Worm (Caenorhabditis elegans) whole organism, L4 larva: ENCODE data around the gene F58B4.5.

Experiments
- D1046.2 ChIP-seq: fragments of 200-800 bp; sonication (Bioruptor generic); IDR thresholded peaks from 2 replicates; pipeline ENCODE4 v1.3.6; 2022; ENCODE audit warnings: missing genetic modification characterization, missing compliant biosample characterization
- F10B5.3 ChIP-seq: sonication (generic microtip); optimal IDR thresholded peaks from 2 replicates; lab custom pipeline; 2016; ENCODE audit warnings: mild to moderate bottlenecking, missing genetic modification characterization, missing compliant biosample characterization
- F26F4.8 ChIP-seq: fragments of 200-800 bp; sonication (Bioruptor generic); conservative IDR thresholded peaks from 2 replicates; pipeline ENCODE4 v1.3.6; 2022; ENCODE audit warnings: missing genetic modification characterization, missing compliant biosample characterization
- F49E8.2 ChIP-seq: sonication (generic microtip); optimal IDR thresholded peaks from 2 replicates; lab custom pipeline; 2016; ENCODE audit warnings: missing compliant biosample characterization, mild to moderate bottlenecking, missing genetic modification characterization, borderline replicate concordance
- R02D3.7 ChIP-seq: fragments of 150-350 bp; sonication (generic microtip); optimal IDR thresholded peaks from 3 replicates; lab custom pipeline; 2014; ENCODE audit warnings: missing biosample characterization, missing genetic modification characterization
- T20F7.1 ChIP-seq: fragments of 200-800 bp; sonication (Bioruptor generic); optimal IDR thresholded peaks from 2 replicates; lab custom pipeline; 2018; ENCODE audit warnings: mild to moderate bottlenecking, missing genetic modification characterization, missing compliant biosample characterization
- T26A8.4 ChIP-seq: fragments of 200-800 bp; sonication (Bioruptor generic); IDR thresholded peaks from 2 replicates; pipeline ENCODE4 v1.3.6; 2022; ENCODE audit warnings: missing genetic modification characterization, missing compliant biosample characterization
- ZK546.5 ChIP-seq, 2 experiments: sonication (generic microtip); optimal IDR thresholded peaks; 2 replicates each; lab custom pipeline; 2017; ENCODE audit warnings: missing biosample characterization in 2 of 2, missing genetic modification characterization in 2 of 2
- aha-1 ChIP-seq: fragments of 150-350 bp; peaks from one replicate; lab custom pipeline; 2014; ENCODE audit warnings: missing biosample characterization, missing genetic modification characterization
- ceh-44 ChIP-seq: fragments of 200-800 bp; sonication (Bioruptor generic); IDR thresholded peaks from 2 replicates; pipeline ENCODE4 v1.3.6; 2022; ENCODE audit warnings: missing genetic modification reagents, missing genetic modification characterization, missing compliant biosample characterization
- ceh-62 ChIP-seq: sonication (generic microtip); optimal IDR thresholded peaks from 2 replicates; lab custom pipeline; 2017; ENCODE audit warnings: missing biosample characterization, missing genetic modification characterization
- ces-1 ChIP-seq: fragments of 150-350 bp; sonication (generic microtip); optimal IDR thresholded peaks from 4 replicates; lab custom pipeline; 2014; ENCODE audit warnings: missing biosample characterization, missing genetic modification reagents, missing genetic modification characterization
- daf-16 ChIP-seq, 3 experiments: sonication (generic microtip); optimal IDR thresholded peaks; 2 replicates each; lab custom pipeline; 2016 to 2017; ENCODE audit warnings: missing genetic modification characterization in 3 of 3, missing genetic modification reagents in 3 of 3, mild to moderate bottlenecking in 2 of 3, missing compliant biosample characterization in 2 of 3, missing biosample characterization in 1 of 3, moderate library complexity in 1 of 3
- daf-8 ChIP-seq: fragments of 200-800 bp; sonication (Bioruptor generic); IDR thresholded peaks from 2 replicates; pipeline ENCODE4 v1.3.6; 2022; ENCODE audit warnings: missing genetic modification characterization, missing compliant biosample characterization
- dmd-8 ChIP-seq: fragments of 200-800 bp; sonication (Bioruptor generic); IDR thresholded peaks from 2 replicates; pipeline ENCODE4 v1.3.6; 2022; ENCODE audit warnings: missing genetic modification characterization, missing compliant biosample characterization
- duxl-1 ChIP-seq: sonication (generic microtip); optimal IDR thresholded peaks from 2 replicates; lab custom pipeline; 2016; ENCODE audit warnings: mild to moderate bottlenecking, missing genetic modification characterization, moderate library complexity, missing compliant biosample characterization; ENCODE audit not compliant: poor library complexity
- dve-1 ChIP-seq: sonication (generic microtip); optimal IDR thresholded peaks from 2 replicates; lab custom pipeline; 2017; ENCODE audit warnings: antibody characterized with exemption, mild to moderate bottlenecking, missing genetic modification characterization, missing compliant biosample characterization; ENCODE audit not compliant: insufficient read depth
- egl-27 ChIP-seq: sonication (generic microtip); optimal IDR thresholded peaks from 3 replicates; lab custom pipeline; 2017; ENCODE audit warnings: missing biosample characterization, missing genetic modification reagents, missing genetic modification characterization
- fkh-10 ChIP-seq: fragments of 150-350 bp; optimal IDR thresholded peaks from 2 replicates; lab custom pipeline; 2014; ENCODE audit warnings: missing biosample characterization, missing genetic modification reagents, missing genetic modification characterization
- gei-8 ChIP-seq: fragments of 200-800 bp; sonication (Bioruptor generic); optimal IDR thresholded peaks from 2 replicates; lab custom pipeline; 2018; ENCODE audit warnings: mild to moderate bottlenecking, missing genetic modification characterization, missing compliant biosample characterization
- hlh-11 ChIP-seq: fragments of 200-800 bp; sonication (Bioruptor generic); optimal IDR thresholded peaks from 2 replicates; lab custom pipeline; 2018; ENCODE audit warnings: mild to moderate bottlenecking, missing genetic modification characterization, missing compliant biosample characterization
- lin-15B ChIP-seq: fragments of 150-350 bp; sonication (generic microtip); optimal IDR thresholded peaks from 3 replicates; lab custom pipeline; 2014; ENCODE audit warnings: missing biosample characterization, missing genetic modification characterization
- lin-29 ChIP-seq: fragments of 200-800 bp; sonication (Bioruptor generic); IDR thresholded peaks from 2 replicates; pipeline ENCODE4 v1.3.6; 2022; ENCODE audit warnings: missing genetic modification reagents, missing genetic modification characterization, missing compliant biosample characterization
- lin-38 ChIP-seq: fragments of 200-800 bp; sonication (Bioruptor generic); IDR thresholded peaks from 2 replicates; pipeline ENCODE4 v1.3.6; 2022; ENCODE audit warnings: missing genetic modification reagents, missing genetic modification characterization, missing compliant biosample characterization
- lin-39 ChIP-seq: fragments of 150-350 bp; optimal IDR thresholded peaks from 2 replicates; lab custom pipeline; 2014; ENCODE audit warnings: missing biosample characterization, missing genetic modification reagents, missing genetic modification characterization
- lir-3 ChIP-seq: sonication (generic microtip); optimal IDR thresholded peaks from 2 replicates; lab custom pipeline; 2016; ENCODE audit warnings: mild to moderate bottlenecking, missing genetic modification characterization, missing compliant biosample characterization
- madf-5 ChIP-seq, 2 experiments: fragments of 200-800 bp; sonication (Bioruptor generic); IDR thresholded peaks; 2 replicates each; pipeline ENCODE4 v1.3.6; 2022; ENCODE audit warnings: missing compliant biosample characterization in 2 of 2, missing genetic modification characterization in 2 of 2
- mdl-1 ChIP-seq, 2 experiments: fragments of 150-350 bp in 1 of 2; sonication (generic microtip) in 1 of 2; optimal IDR thresholded peaks; 2 replicates each; lab custom pipeline; 2014 to 2017; ENCODE audit warnings: missing biosample characterization in 2 of 2, missing genetic modification characterization in 2 of 2
- mdt-29 ChIP-seq: fragments of 200-800 bp; sonication (Bioruptor generic); IDR thresholded peaks from 2 replicates; pipeline ENCODE4 v1.3.6; 2022; ENCODE audit warnings: missing genetic modification reagents, missing genetic modification characterization, missing compliant biosample characterization
- mep-1 ChIP-seq: fragments of 150-350 bp; sonication (generic microtip); optimal IDR thresholded peaks from 3 replicates; lab custom pipeline; 2014; ENCODE audit warnings: missing biosample characterization, missing genetic modification characterization
- mes-2 ChIP-seq: sonication (generic microtip); optimal IDR thresholded peaks from 2 replicates; lab custom pipeline; 2016; ENCODE audit warnings: missing genotype, mild to moderate bottlenecking, missing genetic modification characterization, missing compliant biosample characterization; ENCODE audit not compliant: poor library complexity, severe bottlenecking
- mxl-3 ChIP-seq: fragments of 200-800 bp; sonication (Bioruptor generic); optimal IDR thresholded peaks from 2 replicates; lab custom pipeline; 2018; ENCODE audit warnings: mild to moderate bottlenecking, missing genetic modification characterization, missing compliant biosample characterization
- nhr-10 ChIP-seq: fragments of 150-350 bp; optimal IDR thresholded peaks from 2 replicates; lab custom pipeline; 2014; ENCODE audit warnings: missing biosample characterization, missing genetic modification characterization
- nhr-11 ChIP-seq: fragments of 150-350 bp; optimal IDR thresholded peaks from 2 replicates; lab custom pipeline; 2014; ENCODE audit warnings: missing biosample characterization, missing genetic modification characterization
- nhr-237 ChIP-seq: sonication (generic microtip); optimal IDR thresholded peaks from 2 replicates; lab custom pipeline; 2017; ENCODE audit warnings: missing biosample characterization, missing genetic modification characterization
- nhr-25 ChIP-seq: sonication (generic microtip); optimal IDR thresholded peaks from 2 replicates; lab custom pipeline; 2017; ENCODE audit warnings: missing genetic modification characterization, mild to moderate bottlenecking, missing compliant biosample characterization, antibody characterized with exemption, moderate library complexity, borderline replicate concordance; ENCODE audit not compliant: insufficient read depth
- nhr-41 ChIP-seq: fragments of 200-800 bp; sonication (Bioruptor generic); IDR thresholded peaks from 2 replicates; pipeline ENCODE4 v1.3.6; 2022; ENCODE audit warnings: missing genetic modification reagents, missing genetic modification characterization, missing compliant biosample characterization
- nhr-42 ChIP-seq: fragments of 200-800 bp; sonication (Bioruptor generic); IDR thresholded peaks from 2 replicates; pipeline ENCODE4 v1.3.6; 2022; ENCODE audit warnings: missing genetic modification characterization, missing compliant biosample characterization
- nhr-48 ChIP-seq: sonication (generic microtip); optimal IDR thresholded peaks from 2 replicates; lab custom pipeline; 2016; ENCODE audit warnings: mild to moderate bottlenecking, missing genetic modification characterization, missing compliant biosample characterization
- nhr-6 ChIP-seq: fragments of 150-350 bp; optimal IDR thresholded peaks from 2 replicates; lab custom pipeline; 2014; ENCODE audit warnings: missing biosample characterization, missing genetic modification characterization
- nhr-77 ChIP-seq: fragments of 150-350 bp; optimal IDR thresholded peaks from 2 replicates; lab custom pipeline; 2014; ENCODE audit warnings: missing biosample characterization, missing genetic modification characterization
- pha-4 ChIP-seq, 2 experiments: fragments of 150-350 bp in 1 of 2; fragments of 200-800 bp in 1 of 2; sonication (Bioruptor generic) in 1 of 2; IDR thresholded peaks in 1 of 2; optimal IDR thresholded peaks in 1 of 2; 2 replicates each; pipeline versions ENCODE4 v1.3.6 to Lab custom; 2014 to 2022; ENCODE audit warnings: missing genetic modification characterization in 2 of 2, missing genetic modification reagents in 2 of 2, missing biosample characterization in 1 of 2, missing compliant biosample characterization in 1 of 2
- saeg-2 ChIP-seq: fragments of 200-800 bp; sonication (Bioruptor generic); IDR thresholded peaks from 2 replicates; pipeline ENCODE4 v1.3.6; 2022; ENCODE audit warnings: missing genetic modification reagents, missing genetic modification characterization, missing compliant biosample characterization
- sdz-12 ChIP-seq: fragments of 200-800 bp; sonication (Bioruptor generic); optimal IDR thresholded peaks from 2 replicates; lab custom pipeline; 2018; ENCODE audit warnings: mild to moderate bottlenecking, missing genetic modification characterization, missing compliant biosample characterization
- skn-1 ChIP-seq: fragments of 150-350 bp; optimal IDR thresholded peaks from 2 replicates; lab custom pipeline; 2014; ENCODE audit warnings: missing biosample characterization, missing genetic modification characterization
- snpc-4 ChIP-seq: fragments of 150-350 bp; optimal IDR thresholded peaks from 2 replicates; lab custom pipeline; 2014; ENCODE audit warnings: missing biosample characterization, missing genetic modification characterization
- tag-97 ChIP-seq: fragments of 200-800 bp; sonication (Bioruptor generic); IDR thresholded peaks from 2 replicates; pipeline ENCODE4 v1.3.6; 2022; ENCODE audit warnings: missing genetic modification characterization, missing compliant biosample characterization
- unc-39 ChIP-seq: sonication (generic microtip); optimal IDR thresholded peaks from 2 replicates; lab custom pipeline; 2017; ENCODE audit warnings: missing biosample characterization, missing genetic modification characterization
- vab-7 ChIP-seq: fragments of 200-800 bp; sonication (Bioruptor generic); IDR thresholded peaks from 2 replicates; pipeline ENCODE4 v1.3.6; 2022; ENCODE audit warnings: missing genetic modification reagents, missing genetic modification characterization, missing compliant biosample characterization
- zip-11 ChIP-seq: fragments of 200-800 bp; sonication (Bioruptor generic); IDR thresholded peaks from 2 replicates; pipeline ENCODE4 v1.3.6; 2022; ENCODE audit warnings: missing genetic modification characterization, missing compliant biosample characterization
- zip-2 ChIP-seq: fragments of 150-350 bp; optimal IDR thresholded peaks from 2 replicates; lab custom pipeline; 2014; ENCODE audit warnings: missing biosample characterization, missing genetic modification characterization
- ztf-11 ChIP-seq: fragments of 150-350 bp; optimal IDR thresholded peaks from 2 replicates; lab custom pipeline; 2014; ENCODE audit warnings: missing biosample characterization, missing genetic modification characterization

F58B4.5 gene

DNA sequence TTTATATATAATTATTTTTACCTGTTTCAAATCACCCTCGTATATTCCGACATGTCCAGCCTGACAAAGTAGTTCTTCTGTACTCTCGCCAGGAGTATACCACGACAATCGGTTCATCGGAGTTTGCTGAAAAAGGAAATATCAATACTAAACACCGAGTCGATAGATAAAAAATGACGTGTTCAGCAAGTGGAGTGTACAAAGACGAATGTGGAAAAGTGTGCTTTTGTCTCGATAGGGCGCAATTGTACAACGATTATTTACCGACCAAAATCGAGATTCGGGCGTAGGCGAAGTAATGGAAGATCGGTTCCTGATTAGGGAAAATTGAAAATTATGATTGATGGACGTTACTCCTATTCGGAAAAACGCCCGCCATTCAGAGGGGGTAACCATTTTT is 28.1 kb downstream of the F58B4.5 start, which contains the start of gene vps-36 (continued):
- TF ChIP-seq daf-16 (GFP tag; optimal IDR thresholded peaks at IDR 0.05; lab: Kevin White, UChicago) (no peak), daf-16 (tag; optimal IDR thresholded peaks at IDR 0.05; lab: Kevin White, UChicago) (peak; percentile 64), zip-11 (no peak), mes-2 (tag; lab: Kevin White, UChicago) (peak; percentile 55), ces-1 (no peak), madf-5 (GFP tag; IDR thresholded peaks at IDR 0.05; lab: Robert Waterston, UW) (no peak), mep-1 (tag; lab: Kevin White, UChicago) (peak; percentile 31), F10B5.3 (tag; lab: Kevin White, UChicago) (no peak), nhr-77 (tag; lab: Kevin White, UChicago) (peak; percentile 14), nhr-237 (tag; lab: Kevin White, UChicago) (no peak), daf-8 (GFP tag; lab: Robert Waterston, UW) (no peak), ztf-11 (no peak), saeg-2 (GFP tag; lab: Robert Waterston, UW) (no peak), unc-39 (tag; lab: Kevin White, UChicago) (no peak), aha-1 (tag; lab: Kevin White, UChicago) (no peak), nhr-6 (tag; lab: Kevin White, UChicago) (no peak), vab-7 (no peak), nhr-42 (no peak), nhr-25 (tag; lab: Kevin White, UChicago) (no peak), mxl-3 (GFP tag; lab: Kevin White, UChicago) (peak; percentile 9), D1046.2 (GFP tag; lab: Robert Waterston, UW) (no peak), gei-8 (GFP tag; lab: Kevin White, UChicago) (no peak), sdz-12 (GFP tag; lab: Kevin White, UChicago) (no peak), mdt-29 (GFP tag; lab: Robert Waterston, UW) (no peak), tag-97 (GFP tag; lab: Robert Waterston, UW) (no peak), dve-1 (tag; lab: Kevin White, UChicago) (peak; percentile 29), nhr-41 (GFP tag; lab: Robert Waterston, UW) (no peak), T26A8.4 (GFP tag; lab: Robert Waterston, UW) (no peak), mdl-1 (tag; optimal IDR thresholded peaks at IDR 0.05; lab: Kevin White, UChicago) (no peak), skn-1 (no peak), nhr-48 (no peak), nhr-11 (tag; lab: Kevin White, UChicago) (no peak), R02D3.7 (tag; lab: Kevin White, UChicago) (no peak), egl-27 (no peak), duxl-1 (tag; lab: Kevin White, UChicago) (no peak), zip-2 (no peak), ZK546.5 (tag; optimal IDR thresholded peaks at IDR 0.05; lab: Kevin White, UChicago) (no peak), lin-15B (tag; lab: Kevin White, UChicago) (no peak), T20F7.1 (GFP tag; lab: Kevin White, UChicago) (peak; percentile 36), dmd-8 (no peak), ceh-44 (no peak), ceh-62 (tag; lab: Kevin White, UChicago) (no peak), nhr-10 (tag; lab: Kevin White, UChicago) (no peak), fkh-10 (GFP tag; lab: Kevin White, UChicago) (no peak), F26F4.8 (GFP tag; lab: Robert Waterston, UW) (no peak), snpc-4 (tag; lab: Kevin White, UChicago) (no peak), lir-3 (tag; lab: Kevin White, UChicago) (no peak), lin-29 (GFP tag; lab: Robert Waterston, UW) (no peak), hlh-11 (tag; lab: Kevin White, UChicago) (peak; percentile 59), F49E8.2 (tag; lab: Kevin White, UChicago) (no peak), lin-38 (GFP tag; lab: Robert Waterston, UW) (peak; percentile 37), lin-39 (tag; lab: Kevin White, UChicago) (no peak), pha-4 (GFP tag; IDR thresholded peaks at IDR 0.05; lab: Robert Waterston, UW) (no peak), pha-4 (tag; optimal IDR thresholded peaks at IDR 0.05; lab: Kevin White, UChicago) (peak; percentile 27)
